Worm (Caenorhabditis elegans) whole organism, L4/young adult: ENCODE data around the gene D1086.2.

ENCODE experiments used
- W03F9.2 ChIP-seq: fragments of 150-350 bp; optimal IDR thresholded peaks from 2 replicates; lab custom pipeline; 2014; ENCODE audit warnings: missing biosample characterization, missing genetic modification characterization
- dao-5 ChIP-seq: sonication (generic microtip); optimal IDR thresholded peaks from 2 replicates; lab custom pipeline; 2016; ENCODE audit warnings: missing genotype, missing genetic modification characterization, moderate library complexity, missing compliant biosample characterization
- him-1 ChIP-seq: sonication (generic microtip); optimal IDR thresholded peaks from 2 replicates; lab custom pipeline; 2016; ENCODE audit warnings: missing genotype, missing genetic modification reagents, missing genetic modification characterization, missing compliant biosample characterization

DNA sequence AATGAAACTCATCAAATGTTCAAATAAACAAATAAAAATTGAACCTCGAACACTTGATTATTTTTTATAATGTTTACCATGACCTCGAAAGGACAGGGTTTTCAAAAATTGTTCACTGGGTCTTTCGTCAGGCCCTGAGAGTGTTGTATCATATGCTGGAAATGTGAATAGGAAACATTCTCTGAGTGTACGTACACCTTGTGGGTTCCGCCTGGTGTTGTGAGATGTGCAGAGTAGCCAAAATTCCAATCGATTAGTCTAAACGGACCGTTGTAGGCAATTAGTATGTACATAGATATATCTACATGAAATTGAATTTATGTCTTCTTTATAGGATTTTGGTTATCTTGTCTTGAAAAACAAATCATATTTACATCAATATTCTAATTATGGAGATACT is 3.9 kb downstream of the D1086.2 start:
- TF ChIP-seq him-1 (tag; lab: Kevin White, UChicago) = no peak
- no peak for TF ChIP-seq dao-5 (tag; lab: Kevin White, UChicago)
- TF ChIP-seq W03F9.2 (tag; lab: Kevin White, UChicago) = no peak
